Worm (Caenorhabditis elegans) whole organism, midembryonic: ENCODE results near the gene ZC404.1.
A peak's percentile ranks its signal among the peaks of the same experiment; 100 is the strongest.

ENCODE experiments used
- T22C8.4 ChIP-seq: fragments of 200-800 bp; sonication (Bioruptor generic); IDR thresholded peaks from 2 replicates; pipeline ENCODE4 v1.3.6; 2022; ENCODE audit warnings: missing genetic modification characterization, missing compliant biosample characterization
- cog-1 ChIP-seq: sonication (generic microtip); optimal IDR thresholded peaks from 2 replicates; lab custom pipeline; 2016; ENCODE audit warnings: missing genetic modification characterization, missing compliant biosample characterization
- flt-1 ChIP-seq: fragments of 200-800 bp; sonication (Bioruptor generic); IDR thresholded peaks from 2 replicates; pipeline ENCODE4 v1.3.6; 2022; ENCODE audit warnings: missing genetic modification characterization, missing compliant biosample characterization
- klf-2 ChIP-seq: fragments of 200-800 bp; sonication (Bioruptor generic); conservative IDR thresholded peaks from 2 replicates; pipeline ENCODE4 v1.3.6; 2022; ENCODE audit warnings: missing genetic modification reagents, missing genetic modification characterization, missing compliant biosample characterization
- med-1 ChIP-seq: sonication (generic microtip); optimal IDR thresholded peaks from 2 replicates; lab custom pipeline; 2017; ENCODE audit warnings: missing genetic modification characterization, mild to moderate bottlenecking, missing compliant biosample characterization, antibody characterized with exemption, missing genetic modification reagents; ENCODE audit not compliant: insufficient read depth
- ref-1 ChIP-seq: fragments of 200-800 bp; sonication (Bioruptor generic); conservative IDR thresholded peaks from 2 replicates; pipeline ENCODE4 v1.3.6; 2022; ENCODE audit warnings: missing genetic modification reagents, missing genetic modification characterization, missing compliant biosample characterization
- tab-1 ChIP-seq: fragments of 200-800 bp; sonication (Bioruptor generic); IDR thresholded peaks from 2 replicates; pipeline ENCODE4 v1.3.6; 2022; ENCODE audit warnings: missing genetic modification characterization, missing compliant biosample characterization
- ztf-23 ChIP-seq: fragments of 200-800 bp; sonication (Bioruptor generic); IDR thresholded peaks from 2 replicates; pipeline ENCODE4 v1.3.6; 2022; ENCODE audit warnings: missing genetic modification reagents, missing genetic modification characterization, missing compliant biosample characterization
- ztf-29 ChIP-seq: fragments of 200-800 bp; sonication (Bioruptor generic); IDR thresholded peaks from 2 replicates; pipeline ENCODE4 v1.3.6; 2022; ENCODE audit warnings: missing genetic modification reagents, missing genetic modification characterization, missing compliant biosample characterization

The ZC404.1 gene

DNA sequence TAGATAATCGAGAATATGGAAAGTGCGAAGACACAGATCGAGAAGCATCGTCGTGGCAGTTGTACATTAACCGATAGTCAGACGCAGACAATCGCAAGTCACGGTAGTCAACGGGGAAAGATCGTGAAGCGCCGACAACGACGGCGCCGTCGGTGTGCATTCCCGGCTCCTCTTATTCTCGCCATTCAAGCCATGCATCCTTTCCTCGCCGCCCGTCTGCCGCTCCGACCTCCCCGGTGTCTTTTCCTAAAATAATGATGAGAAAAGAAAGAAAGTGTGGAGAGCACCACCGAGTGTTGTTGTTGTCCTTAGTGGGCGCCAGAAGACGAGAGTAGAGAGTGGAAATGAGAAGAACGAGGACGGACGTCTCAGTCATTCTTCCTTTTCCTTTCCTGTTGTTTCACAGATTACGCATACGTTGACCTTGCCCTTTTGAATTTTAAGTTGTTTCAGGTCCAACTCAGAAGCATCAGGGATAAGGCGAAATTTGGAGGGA, at the start of gene ZC404.1:
TSS of gene ZC404.1 (plus strand) at position 446 of the 496 bp plus-strand sequence.
- TF ChIP-seq ref-1 (GFP tag; lab: Robert Waterston, UW): no peak
- TF ChIP-seq tab-1 (GFP tag; lab: Robert Waterston, UW): no peak
- no peak for TF ChIP-seq klf-2
- TF ChIP-seq flt-1 (GFP tag; lab: Robert Waterston, UW): no peak
- TF ChIP-seq med-1 (GFP tag; lab: Kevin White, UChicago): no peak

DNA sequence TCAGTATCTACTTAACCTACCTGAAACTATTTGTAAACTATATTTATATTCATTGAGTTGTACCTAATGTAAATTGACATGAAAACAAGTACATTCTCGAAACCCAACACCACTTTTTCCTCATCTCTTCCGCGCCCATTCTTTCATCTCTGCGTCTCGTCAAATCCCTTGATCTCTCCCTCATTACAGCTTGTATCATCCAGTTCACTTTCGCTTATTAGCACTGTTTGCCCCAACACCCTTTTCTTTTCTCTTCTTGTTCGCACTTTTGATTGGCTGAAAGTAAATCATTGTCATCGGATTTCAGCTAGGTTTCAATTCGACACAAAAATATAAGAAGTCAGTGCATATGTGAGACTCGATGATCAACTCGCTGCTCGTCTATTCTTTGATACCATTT, 49.2 kb upstream of the ZC404.1 start, which contains the start of gene T25F10.3:
TSS of gene T25F10.3 (plus strand) at position 308 of the 400 bp plus-strand sequence.
- TF ChIP-seq tab-1 (GFP tag; lab: Robert Waterston, UW): no peak

ce11 chrV:6751493-6752100, 42.4 kb upstream of the ZC404.1 start:
- no peak for TF ChIP-seq ref-1 (GFP tag; lab: Robert Waterston, UW)
- TF ChIP-seq tab-1 (GFP tag; lab: Robert Waterston, UW): no peak
- TF ChIP-seq med-1 (GFP tag; lab: Kevin White, UChicago): no peak
- 0 out of 2 replicates have a peak, but pooled peaks have one; percentile 16 for TF ChIP-seq klf-2

- no peak for TF ChIP-seq ref-1 (GFP tag; lab: Robert Waterston, UW)
- no peak for TF ChIP-seq cog-1 (tag; lab: Kevin White, UChicago)
- TF ChIP-seq flt-1 (GFP tag; lab: Robert Waterston, UW): no peak
- no peak for TF ChIP-seq tab-1 (GFP tag; lab: Robert Waterston, UW)
- TF ChIP-seq ztf-23: no peak
- no peak for TF ChIP-seq klf-2
- TF ChIP-seq med-1 (GFP tag; lab: Kevin White, UChicago): no peak
- no peak for TF ChIP-seq T22C8.4 (GFP tag; lab: Robert Waterston, UW)
- no peak for TF ChIP-seq ztf-29 (GFP tag; lab: Robert Waterston, UW)
Observed at ce11 chrV:6753257-6753656, 40.7 kb upstream of the ZC404.1 start.

- no peak for TF ChIP-seq tab-1 (GFP tag; lab: Robert Waterston, UW)
- no peak for TF ChIP-seq klf-2
- no peak for TF ChIP-seq ztf-23
- TF ChIP-seq flt-1 (GFP tag; lab: Robert Waterston, UW): no peak
- TF ChIP-seq T22C8.4 (GFP tag; lab: Robert Waterston, UW): no peak
Observed at ce11 chrV:6758017-6758416, 36.0 kb upstream of the ZC404.1 start, which contains the start of gene dbl-1. dbl-1 (plus strand) TSS chrV:6758135.

ce11 chrV:6762361-6762760, 31.6 kb upstream of the ZC404.1 start, which contains the start of gene T25F10.4:
T25F10.4 (minus strand) TSS chrV:6762461.
- no peak for TF ChIP-seq cog-1 (tag; lab: Kevin White, UChicago)
- no peak for TF ChIP-seq klf-2
- TF ChIP-seq ztf-23: no peak
- no peak for TF ChIP-seq T22C8.4 (GFP tag; lab: Robert Waterston, UW)
- TF ChIP-seq ztf-29 (GFP tag; lab: Robert Waterston, UW): no peak
- TF ChIP-seq ref-1 (GFP tag; lab: Robert Waterston, UW): no peak
- no peak for TF ChIP-seq tab-1 (GFP tag; lab: Robert Waterston, UW)
- no peak for TF ChIP-seq flt-1 (GFP tag; lab: Robert Waterston, UW)
- no peak for TF ChIP-seq med-1 (GFP tag; lab: Kevin White, UChicago)

- TF ChIP-seq cog-1 (tag; lab: Kevin White, UChicago) (no peak), ztf-23 (0 out of 2 replicates have a peak, but pooled peaks have one; percentile 2)
Observed at ce11 chrV:6764972-6765371, 29.0 kb upstream of the ZC404.1 start, which contains the start of gene bbs-8. bbs-8 (minus strand) TSS chrV:6765072.

DNA sequence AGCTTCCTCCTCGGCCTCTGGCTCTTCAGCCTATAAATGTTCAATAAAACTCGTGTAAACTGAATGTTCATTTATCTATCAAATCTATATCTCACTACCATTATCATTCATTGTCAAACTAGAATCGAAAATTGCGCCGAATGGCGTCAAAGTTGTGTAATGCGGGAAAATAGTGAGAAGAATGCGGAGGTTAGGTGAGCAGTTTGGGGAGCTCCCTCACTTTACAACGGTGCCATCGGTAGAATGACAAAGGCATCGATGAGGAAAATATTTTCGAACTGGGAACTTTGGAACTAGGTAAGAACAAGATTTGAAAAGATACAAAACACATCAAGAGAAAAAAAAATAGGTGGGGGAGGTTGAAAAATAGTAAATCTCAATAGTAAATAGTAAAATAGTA, 26.4 kb upstream of the ZC404.1 start:
- TF ChIP-seq T22C8.4 (GFP tag; lab: Robert Waterston, UW) (no peak), ref-1 (GFP tag; lab: Robert Waterston, UW) (no peak), ztf-29 (GFP tag; lab: Robert Waterston, UW) (no peak), tab-1 (GFP tag; lab: Robert Waterston, UW) (no peak), med-1 (GFP tag; lab: Kevin White, UChicago) (no peak), cog-1 (tag; lab: Kevin White, UChicago) (no peak), ztf-23 (no peak)

DNA sequence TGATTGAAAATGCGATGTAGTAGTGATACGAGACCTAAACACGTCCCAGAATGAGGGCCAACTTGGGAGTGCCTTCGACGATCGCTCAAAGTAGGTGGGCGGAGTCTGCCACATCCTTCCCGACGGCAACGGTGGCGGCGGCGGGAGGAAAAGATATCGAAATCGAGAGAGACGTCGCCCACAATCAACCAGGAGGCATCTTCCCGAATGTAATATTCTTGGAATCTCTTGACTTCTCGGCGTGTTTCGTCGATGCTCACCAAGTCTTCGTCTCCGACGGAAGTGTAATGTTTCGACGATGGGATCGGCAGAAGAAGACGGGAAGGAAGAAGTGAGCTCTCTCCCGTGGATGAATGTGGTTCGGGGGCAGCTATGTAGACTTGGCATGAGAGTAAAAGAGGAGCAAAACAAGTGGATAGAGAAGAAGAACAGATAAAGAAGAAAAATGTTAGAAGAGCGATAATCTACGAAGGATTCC, 25.5 kb upstream of the ZC404.1 start, which contains the start of the genes T25F10.1 and clik-1:
TSS of gene T25F10.1 (plus strand) at position 51 of the 478 bp plus-strand sequence.
TSS of gene clik-1 (minus strand) at position 281 of the 478 bp plus-strand sequence.
- no peak for TF ChIP-seq tab-1 (GFP tag; lab: Robert Waterston, UW)
- TF ChIP-seq ztf-29 (GFP tag; lab: Robert Waterston, UW): no peak

DNA sequence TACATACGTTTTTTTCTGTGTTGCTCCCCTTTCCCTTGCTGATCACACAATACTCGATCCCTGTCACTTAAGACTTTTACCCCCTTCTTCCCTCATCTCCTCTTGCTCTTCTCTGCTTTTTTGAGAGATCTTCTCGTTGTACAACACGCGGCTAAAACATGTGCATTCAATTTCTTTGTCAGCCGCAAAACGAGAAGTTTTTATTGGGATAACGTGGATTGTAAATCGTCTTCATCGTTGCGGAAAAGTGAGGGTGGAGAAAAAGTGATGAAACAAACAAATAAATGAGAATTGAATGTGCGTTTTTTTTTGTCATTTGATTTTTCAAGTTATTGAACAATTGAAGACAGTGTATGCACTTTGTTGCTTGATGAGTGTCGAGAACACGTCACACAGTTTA, 24.5 kb upstream of the ZC404.1 start:
- no peak for TF ChIP-seq tab-1 (GFP tag; lab: Robert Waterston, UW)
- no peak for TF ChIP-seq med-1 (GFP tag; lab: Kevin White, UChicago)
- TF ChIP-seq T22C8.4 (GFP tag; lab: Robert Waterston, UW): no peak

DNA sequence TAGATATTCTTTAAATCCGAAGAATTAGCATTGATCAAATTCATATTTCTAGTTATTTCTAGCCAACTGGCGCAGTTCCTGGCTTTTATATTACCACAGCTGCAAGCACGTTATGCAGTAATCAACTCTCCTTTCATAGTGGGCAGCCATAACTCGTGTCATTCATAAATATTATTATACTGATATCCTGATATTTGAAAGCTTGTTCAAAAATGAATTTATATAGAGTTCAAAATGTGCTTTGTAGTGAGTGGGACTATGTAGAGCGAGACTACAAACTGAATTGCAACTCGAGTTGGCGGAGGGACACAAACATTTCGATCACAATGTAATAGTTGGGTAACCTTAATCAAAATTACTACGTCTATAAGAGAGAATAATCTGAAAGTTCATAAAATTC, 22.3 kb upstream of the ZC404.1 start, which contains the start of gene srh-30:
TSS of gene srh-30 (minus strand) at position 101 of the 400 bp plus-strand sequence.
- no peak for TF ChIP-seq ztf-23
